Worm (Caenorhabditis elegans): ENCODE data around the gene snf-3.

DNA sequence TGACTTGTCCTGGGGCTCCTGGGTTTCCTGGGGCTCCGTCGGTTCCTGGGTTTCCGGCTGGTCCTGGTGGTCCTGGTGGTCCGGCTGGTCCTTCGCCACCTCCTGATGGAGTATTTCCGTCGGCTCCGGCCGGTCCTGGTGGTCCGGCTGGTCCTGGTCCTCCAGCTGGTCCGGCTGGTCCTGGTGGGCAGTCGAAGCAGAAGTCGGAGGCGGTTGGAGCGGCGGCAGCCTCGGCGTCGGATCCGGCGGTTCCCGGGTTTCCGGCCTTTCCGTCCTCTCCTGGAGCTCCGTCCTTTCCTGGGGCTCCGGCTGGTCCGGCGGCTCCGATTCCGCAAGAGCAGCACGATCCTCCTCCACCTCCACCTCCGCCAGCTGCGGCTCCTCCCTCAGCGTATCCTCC is 13.5 kb downstream of the snf-3 start:
- TF ChIP-seq elt-3 (tag; optimal IDR thresholded peaks at IDR 0.05) (no peak), nhr-25 (tag; optimal IDR thresholded peaks at IDR 0.05) (no peak)
